Fruit fly (Drosophila melanogaster): ENCODE data around the gene FoxK.
A peak's percentile ranks its signal among the peaks of the same experiment; 100 is the strongest.

The FoxK gene

DNA sequence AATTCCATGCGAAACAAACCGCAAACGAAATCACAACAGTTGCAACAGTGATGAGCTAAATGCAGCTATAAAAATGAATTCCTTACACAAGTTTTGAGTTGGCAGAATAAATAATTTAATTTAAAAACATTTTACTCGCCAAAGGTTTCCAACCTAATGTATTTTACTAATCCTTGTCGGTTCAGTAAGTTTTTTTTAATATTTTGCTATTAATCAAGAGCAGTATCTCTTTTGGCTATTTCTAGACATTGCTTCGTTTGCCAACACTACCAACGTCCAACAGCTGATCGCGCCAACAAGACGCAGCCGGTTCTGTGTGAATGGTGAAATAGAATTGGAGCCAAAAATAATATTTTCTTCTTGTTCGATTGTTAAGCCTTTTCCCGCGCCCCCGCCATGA lies 55.9 kb downstream of the FoxK start, which contains the start of the genes CG32075, CG45101 and SuUR (continued):
- TF ChIP-seq Hr4 (GFP tag; optimal IDR thresholded peaks at IDR 0.05), result peak; percentile 88
- TF ChIP-seq CG4318 (GFP tag; optimal IDR thresholded peaks at IDR 0.05), result peak; percentile 68
- peak; percentile 82 for TF ChIP-seq Sox15 (GFP tag; optimal IDR thresholded peaks at IDR 0.05)
- TF ChIP-seq Ets21C (GFP tag; optimal IDR thresholded peaks at IDR 0.05), result peak; percentile 85
- TF ChIP-seq CG3032 (tag; optimal IDR thresholded peaks at IDR 0.05), result peak; percentile 78
- TF ChIP-seq eg (GFP tag; IDR thresholded peaks at IDR 0.05), result peak; percentile 88; the same call in 2 of the 3 replicates
- TF ChIP-seq lz (GFP tag; optimal IDR thresholded peaks at IDR 0.05), result peak; percentile 91
- peak; percentile 73 for TF ChIP-seq CG11902 (GFP tag; optimal IDR thresholded peaks at IDR 0.05)
- peak; percentile 60; the same call in 2 of the 3 replicates for TF ChIP-seq CG8119 (GFP tag; IDR thresholded peaks at IDR 0.05)
- peak; percentile 66 for TF ChIP-seq CG11762 (GFP tag; optimal IDR thresholded peaks at IDR 0.05; ENCODE audit: insufficient read depth)
- TF ChIP-seq CG8319 (GFP tag; optimal IDR thresholded peaks at IDR 0.05), result peak; percentile 81
- TF ChIP-seq svp (GFP tag), result no peak
- TF ChIP-seq fd59A (GFP tag; optimal IDR thresholded peaks at IDR 0.05), result peak; percentile 39
- TF ChIP-seq CG3919 (GFP tag; optimal IDR thresholded peaks at IDR 0.05), result peak; percentile 76
- TF ChIP-seq Sox102F (GFP tag; optimal IDR thresholded peaks at IDR 0.05), result peak; percentile 81
- peak; percentile 89 for TF ChIP-seq OdsH (GFP tag; optimal IDR thresholded peaks at IDR 0.05)
- TF ChIP-seq CG6808 (GFP tag; optimal IDR thresholded peaks at IDR 0.05), result no peak
- peak; percentile 87 for TF ChIP-seq Met (GFP tag; optimal IDR thresholded peaks at IDR 0.05)
- no peak for TF ChIP-seq CG9139 (GFP tag; optimal IDR thresholded peaks at IDR 0.05)
- peak; percentile 52 for TF ChIP-seq dac (GFP tag; optimal IDR thresholded peaks at IDR 0.05)
- TF ChIP-seq CG16779 (tag; optimal IDR thresholded peaks at IDR 0.05), result no peak
- peak; percentile 82 for TF ChIP-seq CG32006 (GFP tag; optimal IDR thresholded peaks at IDR 0.05)
- TF ChIP-seq Hr39 (GFP tag; optimal IDR thresholded peaks at IDR 0.05), result peak; percentile 92
- peak; percentile 83 for TF ChIP-seq Eip75B (GFP tag; optimal IDR thresholded peaks at IDR 0.05)
- TF ChIP-seq CG10669 (GFP tag; optimal IDR thresholded peaks at IDR 0.05), result peak; percentile 75
- TF ChIP-seq CG1621 (tag; optimal IDR thresholded peaks at IDR 0.05), result peak; percentile 21
- no peak for TF ChIP-seq CG6854 (GFP tag; optimal IDR thresholded peaks at IDR 0.05)
- peak; percentile 56 for TF ChIP-seq Lpt (GFP tag; optimal IDR thresholded peaks at IDR 0.05)
- peak; percentile 70 for TF ChIP-seq CG6163 (GFP tag; IDR thresholded peaks at IDR 0.05)
- peak; percentile 88 for TF ChIP-seq acj6 (GFP tag; optimal IDR thresholded peaks at IDR 0.05)
- TF ChIP-seq Blimp-1 (GFP tag; optimal IDR thresholded peaks at IDR 0.05), result no peak
- peak; percentile 31 for TF ChIP-seq spab (GFP tag; optimal IDR thresholded peaks at IDR 0.05)
- no peak for TF ChIP-seq CG6276 (GFP tag; optimal IDR thresholded peaks at IDR 0.05)
- peak; percentile 89 for TF ChIP-seq CG10631 (GFP tag; optimal IDR thresholded peaks at IDR 0.05)
- TF ChIP-seq topi (GFP tag; optimal IDR thresholded peaks at IDR 0.05), result peak; percentile 86
- TF ChIP-seq CG15336 (GFP tag; IDR thresholded peaks at IDR 0.05), result peak; percentile 75
- peak; percentile 89 for TF ChIP-seq Sox14 (GFP tag; optimal IDR thresholded peaks at IDR 0.05)
